Worm (Caenorhabditis elegans) whole organism, L4 larva: ENCODE data around the gene srw-56.

Experiments used
- F44E2.7 ChIP-seq: fragments of 200-800 bp; sonication (Bioruptor generic); IDR thresholded peaks from 2 replicates; pipeline ENCODE4 v2.1.2; 2022; ENCODE audit warnings: missing genetic modification characterization, missing compliant biosample characterization
- dmd-8 ChIP-seq: fragments of 200-800 bp; sonication (Bioruptor generic); IDR thresholded peaks from 2 replicates; pipeline ENCODE4 v1.3.6; 2022; ENCODE audit warnings: missing genetic modification characterization, missing compliant biosample characterization
- egl-27 ChIP-seq: sonication (generic microtip); optimal IDR thresholded peaks from 3 replicates; lab custom pipeline; 2017; ENCODE audit warnings: missing biosample characterization, missing genetic modification reagents, missing genetic modification characterization
- jun-1 ChIP-seq: fragments of 150-350 bp; optimal IDR thresholded peaks from 2 replicates; lab custom pipeline; 2014; ENCODE audit warnings: missing biosample characterization, missing genetic modification reagents, missing genetic modification characterization
- mdl-1 ChIP-seq, 2 experiments: fragments of 150-350 bp in 1 of 2; sonication (generic microtip) in 1 of 2; optimal IDR thresholded peaks; 2 replicates each; lab custom pipeline; 2014 to 2017; ENCODE audit warnings: missing biosample characterization in 2 of 2, missing genetic modification characterization in 2 of 2
- mep-1 ChIP-seq: fragments of 150-350 bp; sonication (generic microtip); optimal IDR thresholded peaks from 3 replicates; lab custom pipeline; 2014; ENCODE audit warnings: missing biosample characterization, missing genetic modification characterization
- nhr-102 ChIP-seq: sonication (generic microtip); optimal IDR thresholded peaks from 2 replicates; lab custom pipeline; 2016; ENCODE audit warnings: mild to moderate bottlenecking, missing genetic modification characterization, moderate library complexity, missing compliant biosample characterization
- nhr-28 ChIP-seq: fragments of 150-350 bp; optimal IDR thresholded peaks from 2 replicates; lab custom pipeline; 2014; ENCODE audit warnings: missing biosample characterization, missing genetic modification characterization
- pqm-1 ChIP-seq: sonication (generic microtip); optimal IDR thresholded peaks from 2 replicates; lab custom pipeline; 2017; ENCODE audit warnings: missing biosample characterization, missing genetic modification characterization
- tra-1 ChIP-seq: fragments of 200-800 bp; sonication (Bioruptor generic); IDR thresholded peaks from 2 replicates; pipeline ENCODE4 v1.3.6; 2022; ENCODE audit warnings: missing genetic modification reagents, missing genetic modification characterization, missing compliant biosample characterization
- unc-39 ChIP-seq: sonication (generic microtip); optimal IDR thresholded peaks from 2 replicates; lab custom pipeline; 2017; ENCODE audit warnings: missing biosample characterization, missing genetic modification characterization
- unc-62 ChIP-seq, 3 experiments: fragments of 150-350 bp in 1 of 3; sonication (generic microtip); optimal IDR thresholded peaks in 2 of 3; peaks in 1 of 3; 1 replicate in 1 of 3; 2 replicates in 2 of 3; lab custom pipeline; 2014 to 2017; ENCODE audit warnings: missing biosample characterization in 3 of 3, missing genetic modification characterization in 3 of 3, missing genetic modification reagents in 3 of 3, missing genotype in 1 of 3

DNA sequence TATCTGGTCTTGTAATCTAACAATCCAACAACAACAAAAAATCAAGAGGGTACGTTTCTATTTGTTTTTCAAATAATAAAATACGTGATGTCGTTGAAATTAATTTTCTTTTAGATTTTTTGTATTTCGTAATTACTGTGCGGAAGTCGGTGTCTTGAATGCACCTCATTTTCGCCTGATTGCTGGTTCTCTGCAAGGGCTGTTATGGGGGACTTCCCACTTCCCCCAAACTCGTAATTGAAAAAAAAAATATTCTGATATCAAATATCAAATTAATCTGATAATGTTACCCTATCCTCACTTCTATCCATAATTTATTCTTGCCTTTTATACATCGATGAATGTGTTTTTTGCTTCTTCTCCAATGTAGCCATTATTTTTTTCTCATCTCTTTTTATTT lies 35.4 kb upstream of the srw-56 start, which contains the start of gene F36G9.15:
- no peak for TF ChIP-seq nhr-102 (tag; lab: Kevin White, UChicago)
- no peak for TF ChIP-seq mep-1
- no peak for TF ChIP-seq tra-1 (GFP tag; lab: Robert Waterston, UW)
- TF ChIP-seq egl-27 (tag; lab: Kevin White, UChicago), result no peak
- TF ChIP-seq nhr-28 (tag; lab: Kevin White, UChicago), result no peak
- no peak for TF ChIP-seq dmd-8 (GFP tag; lab: Robert Waterston, UW)
- no peak for TF ChIP-seq F44E2.7
- TF ChIP-seq jun-1 (tag; lab: Kevin White, UChicago), result no peak
- no peak for TF ChIP-seq mdl-1 (tag; optimal IDR thresholded peaks at IDR 0.05; lab: Kevin White, UChicago)
- TF ChIP-seq pqm-1, result no peak
- TF ChIP-seq unc-62 (GFP tag; optimal IDR thresholded peaks at IDR 0.05 in 1 of 2; lab: Kevin White, UChicago), result no peak
- no peak for TF ChIP-seq unc-62 (tag; optimal IDR thresholded peaks at IDR 0.05; lab: Kevin White, UChicago)
- no peak for TF ChIP-seq unc-39 (tag; lab: Kevin White, UChicago)
